Worm (Caenorhabditis elegans) whole organism, L1 larva: ENCODE measurements around the gene T26E4.7.
A peak's percentile ranks its signal among the peaks of the same experiment; 100 is the strongest.

ENCODE experiments used
- F16B12.6 ChIP-seq: fragments of 150-350 bp; optimal IDR thresholded peaks from 2 replicates; lab custom pipeline; 2014; ENCODE audit warnings: missing biosample characterization, missing genetic modification characterization
- dpl-1 ChIP-seq, 3 experiments: fragments of 150-350 bp in 2 of 3; sonication (generic microtip) in 1 of 3; optimal IDR thresholded peaks; 2 replicates each; lab custom pipeline; 2014 to 2017; ENCODE audit warnings: missing biosample characterization in 3 of 3, missing genetic modification characterization in 3 of 3, missing genetic modification reagents in 3 of 3
- hlh-4 ChIP-seq: sonication (generic microtip); optimal IDR thresholded peaks from 2 replicates; lab custom pipeline; 2016; ENCODE audit warnings: mild to moderate bottlenecking, missing genetic modification characterization, missing compliant biosample characterization
- lin-14 ChIP-seq: fragments of 200-800 bp; sonication (Bioruptor generic); optimal IDR thresholded peaks from 2 replicates; lab custom pipeline; 2018; ENCODE audit warnings: mild to moderate bottlenecking, missing genetic modification characterization, moderate library complexity, missing compliant biosample characterization
- lsy-2 ChIP-seq, 2 experiments: fragments of 150-350 bp; optimal IDR thresholded peaks; 2 replicates each; lab custom pipeline; 2014; ENCODE audit warnings: missing biosample characterization in 2 of 2, missing genetic modification characterization in 2 of 2
- nhr-76 ChIP-seq: sonication (generic microtip); optimal IDR thresholded peaks from 2 replicates; lab custom pipeline; 2017; ENCODE audit warnings: missing biosample characterization, missing genetic modification characterization
- unc-130 ChIP-seq: fragments of 150-350 bp; optimal IDR thresholded peaks from 2 replicates; lab custom pipeline; 2017; ENCODE audit warnings: missing biosample characterization, missing genetic modification characterization, inconsistent platforms

Gene T26E4.7

DNA sequence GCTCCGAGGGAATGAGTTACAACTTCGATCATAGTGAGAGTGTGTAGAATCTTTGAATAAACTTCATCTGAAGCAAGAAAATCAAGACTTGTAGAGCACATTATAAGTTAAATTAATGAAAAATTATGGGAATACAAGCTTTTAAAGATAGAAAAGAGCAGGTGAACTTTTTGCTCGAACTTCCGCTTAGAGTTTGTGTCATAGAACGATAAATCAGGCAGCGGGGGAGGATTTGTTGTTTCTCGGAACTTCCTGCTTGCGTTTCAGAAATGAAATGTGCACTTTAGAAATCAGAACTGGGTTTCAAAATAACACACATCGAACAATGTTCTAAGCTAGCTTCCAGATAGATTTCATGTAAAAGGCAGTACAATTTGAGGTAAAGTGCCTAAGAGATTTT is 47.7 kb downstream of the T26E4.7 start, which contains the start of gene srh-149:
Gene srh-149 (minus strand): TSS at position 101 of the 400 bp plus-strand sequence.
- no peak for TF ChIP-seq lsy-2 (tag; optimal IDR thresholded peaks at IDR 0.05; lab: Kevin White, UChicago)
- TF ChIP-seq F16B12.6 (tag; lab: Kevin White, UChicago) = no peak
- TF ChIP-seq unc-130 (tag; lab: Kevin White, UChicago) = no peak
- TF ChIP-seq nhr-76 (tag; lab: Kevin White, UChicago) = no peak
- TF ChIP-seq hlh-4 = peak; percentile 50
- TF ChIP-seq lin-14 (GFP tag; lab: Kevin White, UChicago) = no peak
- TF ChIP-seq dpl-1 (GFP tag; optimal IDR thresholded peaks at IDR 0.05; lab: Kevin White, UChicago) = no peak
